Worm (Caenorhabditis elegans) whole organism, L4/young adult: Measurements from ENCODE around the gene H12D21.6.
"Not testable (repeated sequence)": the region's sequence is repeated elsewhere in the genome, so short reads cannot be mapped to it uniquely, and the experiment has no call there.

Source experiments
- W03F9.2 ChIP-seq: fragments of 150-350 bp; optimal IDR thresholded peaks from 2 replicates; lab custom pipeline; 2014; ENCODE audit warnings: missing biosample characterization, missing genetic modification characterization
- dao-5 ChIP-seq: sonication (generic microtip); optimal IDR thresholded peaks from 2 replicates; lab custom pipeline; 2016; ENCODE audit warnings: missing genotype, missing genetic modification characterization, moderate library complexity, missing compliant biosample characterization
- him-1 ChIP-seq: sonication (generic microtip); optimal IDR thresholded peaks from 2 replicates; lab custom pipeline; 2016; ENCODE audit warnings: missing genotype, missing genetic modification reagents, missing genetic modification characterization, missing compliant biosample characterization

The H12D21.6 gene

ce11 chrV:14910758-14911157 lies 13.1 kb upstream of the H12D21.6 start:
- TF ChIP-seq him-1 (tag; lab: Kevin White, UChicago) (no peak), dao-5 (no peak), W03F9.2 (no peak)

DNA sequence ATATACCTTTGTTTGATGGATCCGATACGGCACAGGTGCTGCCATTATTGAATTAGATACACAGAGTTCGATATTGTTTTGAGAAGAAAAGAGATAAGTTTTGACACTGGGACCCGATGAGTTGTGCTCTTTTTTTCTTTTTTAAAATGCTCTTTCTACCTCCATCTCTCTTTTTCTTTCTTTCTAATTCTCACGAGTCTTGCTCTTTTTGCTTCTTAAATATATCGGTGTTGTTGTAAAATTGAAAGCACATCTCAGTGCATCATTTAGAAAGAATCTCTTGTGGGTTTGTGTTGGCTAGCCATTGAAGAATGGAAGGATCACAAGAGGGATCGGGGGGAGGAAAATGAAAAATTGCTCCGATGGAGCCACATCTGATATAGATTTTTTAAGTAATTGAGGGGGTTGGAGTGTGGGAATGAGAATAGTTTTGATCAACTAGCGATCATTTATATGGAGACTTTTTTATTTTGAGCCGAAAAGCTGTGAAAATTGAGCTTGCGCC lies 11.8 kb upstream of the H12D21.6 start, which contains the start of gene H12D21.9:
Gene H12D21.9 (minus strand): TSS at position 148 of the 505 bp plus-strand sequence.
- TF ChIP-seq W03F9.2, result no peak
- TF ChIP-seq him-1 (tag; lab: Kevin White, UChicago), result no peak
- no peak for TF ChIP-seq dao-5

DNA sequence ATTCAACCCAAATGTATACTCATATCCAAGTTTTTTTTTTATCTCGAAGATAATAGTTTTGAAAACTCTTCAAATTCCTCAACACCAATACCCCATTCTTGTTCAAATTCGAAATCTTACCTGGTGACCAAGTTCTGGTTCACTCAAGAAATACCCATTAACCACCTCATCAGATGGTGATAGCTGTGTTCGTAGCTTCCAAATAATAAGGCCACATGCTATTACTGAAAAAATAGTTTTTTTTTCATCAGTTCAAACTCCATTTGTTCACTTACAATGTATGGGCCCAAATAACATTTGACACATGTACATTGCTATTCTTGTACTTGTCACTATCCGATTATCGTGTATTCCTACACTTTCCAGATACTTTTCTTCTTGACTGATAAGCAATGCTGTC lies 9.8 kb upstream of the H12D21.6 start:
- TF ChIP-seq dao-5, result no peak
- no peak for TF ChIP-seq him-1 (tag; lab: Kevin White, UChicago)
- no peak for TF ChIP-seq W03F9.2

- TF ChIP-seq W03F9.2 (no peak), him-1 (tag; lab: Kevin White, UChicago) (no peak)
Measured at ce11 chrV:14900905-14901304, 3.3 kb upstream of the H12D21.6 start.

DNA sequence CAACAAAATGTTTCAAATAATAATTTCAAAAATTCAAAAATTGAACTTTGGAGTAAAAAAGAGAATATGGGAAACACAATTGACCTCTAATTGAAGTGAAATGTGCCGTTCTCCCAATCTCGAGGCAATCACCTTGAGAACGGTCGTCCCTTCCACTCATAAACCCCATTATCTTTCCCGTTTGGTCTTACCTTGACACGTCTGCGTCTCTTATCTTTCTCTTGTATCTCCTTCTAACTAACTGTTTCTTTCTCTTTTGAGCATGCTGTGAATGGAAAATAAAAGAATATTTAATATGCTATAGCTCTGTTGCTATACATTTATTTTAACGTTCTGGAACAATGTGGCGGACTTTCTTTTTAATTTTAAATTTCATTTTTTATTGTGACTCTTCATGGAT lies 1.9 kb upstream of the H12D21.6 start, which contains the start of gene H12D21.10:
Gene H12D21.10 (plus strand): TSS at position 260 of the 400 bp plus-strand sequence.
- TF ChIP-seq dao-5 (no peak), him-1 (tag; lab: Kevin White, UChicago) (no peak), W03F9.2 (no peak)

DNA sequence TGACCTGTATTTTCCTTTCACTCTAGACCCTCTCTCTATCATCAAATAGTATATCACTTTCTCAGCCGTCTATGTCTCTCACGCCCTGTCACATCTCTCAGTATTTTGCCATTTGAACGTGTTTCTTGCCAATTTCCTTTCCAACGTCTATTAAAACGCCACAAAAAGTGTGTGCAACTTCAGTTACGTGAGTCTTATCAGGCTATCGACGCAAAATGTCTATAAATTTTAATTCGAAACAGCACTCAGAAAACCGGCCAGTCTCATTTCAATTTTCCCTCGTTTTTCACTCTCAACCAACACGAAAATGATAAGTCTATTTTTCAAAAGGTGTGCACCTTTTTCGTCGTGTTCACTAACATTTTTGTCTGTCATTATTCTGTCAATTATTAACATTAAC lies 2.1 kb downstream of the H12D21.6 start, which contains the start of gene mpst-3:
Gene mpst-3 (plus strand): TSS at position 91 of the 400 bp plus-strand sequence.
- TF ChIP-seq W03F9.2 (no peak), dao-5 (no peak), him-1 (tag; lab: Kevin White, UChicago) (no peak)

- TF ChIP-seq dao-5 (no peak), him-1 (tag; lab: Kevin White, UChicago) (no peak), W03F9.2 (no peak)
Measured at ce11 chrV:14893355-14894050, 4.1 kb downstream of the H12D21.6 start, which contains the start of the genes mpst-2 and H12D21.5. mpst-2 (minus strand) TSS chrV:14893455. H12D21.5 (plus strand) TSS chrV:14894000.

- TF ChIP-seq dao-5; W03F9.2; him-1 (tag; lab: Kevin White, UChicago): not testable (repeated sequence)
Measured at ce11 chrV:14890782-14891181, 6.8 kb downstream of the H12D21.6 start, which contains the start of gene nspa-2. nspa-2 (plus strand) TSS chrV:14891082.

ce11 chrV:14877242-14877819 lies 20.3 kb downstream of the H12D21.6 start:
- TF ChIP-seq him-1 (tag; lab: Kevin White, UChicago) (no peak), dao-5 (no peak), W03F9.2 (no peak)

- TF ChIP-seq him-1 (tag; lab: Kevin White, UChicago); dao-5; W03F9.2: not testable (repeated sequence)
Measured at ce11 chrV:14876724-14877123, 20.9 kb downstream of the H12D21.6 start, which contains the start of gene ZC412.10. ZC412.10 (minus strand) TSS chrV:14876824.

ce11 chrV:14876257-14876656 lies 21.4 kb downstream of the H12D21.6 start:
- TF ChIP-seq him-1 (tag; lab: Kevin White, UChicago) (no peak), dao-5 (no peak), W03F9.2 (no peak)

DNA sequence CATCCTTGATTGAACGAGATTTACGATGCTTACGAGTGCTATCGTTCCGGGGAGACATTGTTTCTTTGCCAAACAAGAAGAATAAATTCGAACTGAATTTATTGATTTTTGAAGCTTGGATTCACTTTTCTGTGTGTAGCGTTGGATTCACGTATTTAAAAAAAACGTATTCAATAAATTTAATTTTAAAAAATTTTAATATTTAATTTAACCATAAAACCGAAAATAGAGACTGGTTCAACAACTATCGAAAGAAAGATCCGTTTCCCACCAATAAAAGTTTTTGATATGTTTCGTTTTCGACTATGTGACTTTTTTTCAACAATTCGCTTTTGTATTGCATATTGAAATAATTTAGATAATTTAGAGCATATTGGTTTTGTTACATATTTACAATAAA lies 22.3 kb downstream of the H12D21.6 start, which contains the start of gene ZC412.5:
Gene ZC412.5 (minus strand): TSS at position 101 of the 400 bp plus-strand sequence.
- TF ChIP-seq W03F9.2 (no peak), dao-5 (no peak), him-1 (tag; lab: Kevin White, UChicago) (no peak)

DNA sequence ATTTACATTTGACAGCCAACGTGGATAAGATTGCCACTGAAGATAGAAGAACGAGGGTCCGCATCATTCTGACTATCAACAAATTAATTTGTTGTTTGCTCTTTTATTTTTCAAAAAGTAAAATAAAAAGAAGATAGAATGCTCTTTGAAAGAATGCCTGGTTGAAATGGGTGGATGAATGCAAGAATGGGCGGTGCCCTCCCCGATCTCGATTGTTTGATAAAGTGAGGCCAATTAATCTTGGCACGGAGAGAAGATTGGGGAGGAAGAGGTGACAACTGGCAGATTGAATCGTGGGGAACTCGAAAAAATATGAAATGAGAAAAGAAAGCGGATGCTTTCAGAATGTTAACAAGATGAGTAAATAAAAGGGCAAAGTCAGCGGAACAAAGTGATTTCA lies 26.3 kb downstream of the H12D21.6 start, which contains the start of gene ZC412.3:
Gene ZC412.3 (minus strand): TSS at position 183 of the 400 bp plus-strand sequence.
- TF ChIP-seq W03F9.2 (no peak), him-1 (tag; lab: Kevin White, UChicago) (no peak)

ce11 chrV:14868181-14868580 lies 29.4 kb downstream of the H12D21.6 start, which contains the start of gene gcy-14:
gcy-14 (minus strand) TSS chrV:14868281.
- TF ChIP-seq W03F9.2, result no peak
- TF ChIP-seq him-1 (tag; lab: Kevin White, UChicago), result no peak
- TF ChIP-seq dao-5, result no peak
